Worm (Caenorhabditis elegans) whole organism, midembryonic: ENCODE data around the gene cgh-1.

ENCODE experiments used
- T22C8.4 ChIP-seq: fragments of 200-800 bp; sonication (Bioruptor generic); IDR thresholded peaks from 2 replicates; pipeline ENCODE4 v1.3.6; 2022; ENCODE audit warnings: missing genetic modification characterization, missing compliant biosample characterization
- cog-1 ChIP-seq: sonication (generic microtip); optimal IDR thresholded peaks from 2 replicates; lab custom pipeline; 2016; ENCODE audit warnings: missing genetic modification characterization, missing compliant biosample characterization
- flt-1 ChIP-seq: fragments of 200-800 bp; sonication (Bioruptor generic); IDR thresholded peaks from 2 replicates; pipeline ENCODE4 v1.3.6; 2022; ENCODE audit warnings: missing genetic modification characterization, missing compliant biosample characterization
- klf-2 ChIP-seq: fragments of 200-800 bp; sonication (Bioruptor generic); conservative IDR thresholded peaks from 2 replicates; pipeline ENCODE4 v1.3.6; 2022; ENCODE audit warnings: missing genetic modification reagents, missing genetic modification characterization, missing compliant biosample characterization
- med-1 ChIP-seq: sonication (generic microtip); optimal IDR thresholded peaks from 2 replicates; lab custom pipeline; 2017; ENCODE audit warnings: missing genetic modification characterization, mild to moderate bottlenecking, missing compliant biosample characterization, antibody characterized with exemption, missing genetic modification reagents; ENCODE audit not compliant: insufficient read depth
- ref-1 ChIP-seq: fragments of 200-800 bp; sonication (Bioruptor generic); conservative IDR thresholded peaks from 2 replicates; pipeline ENCODE4 v1.3.6; 2022; ENCODE audit warnings: missing genetic modification reagents, missing genetic modification characterization, missing compliant biosample characterization
- tab-1 ChIP-seq: fragments of 200-800 bp; sonication (Bioruptor generic); IDR thresholded peaks from 2 replicates; pipeline ENCODE4 v1.3.6; 2022; ENCODE audit warnings: missing genetic modification characterization, missing compliant biosample characterization
- ztf-23 ChIP-seq: fragments of 200-800 bp; sonication (Bioruptor generic); IDR thresholded peaks from 2 replicates; pipeline ENCODE4 v1.3.6; 2022; ENCODE audit warnings: missing genetic modification reagents, missing genetic modification characterization, missing compliant biosample characterization
- ztf-29 ChIP-seq: fragments of 200-800 bp; sonication (Bioruptor generic); IDR thresholded peaks from 2 replicates; pipeline ENCODE4 v1.3.6; 2022; ENCODE audit warnings: missing genetic modification reagents, missing genetic modification characterization, missing compliant biosample characterization

Gene cgh-1

ce11 chrIII:7497782-7498266, at the start of gene cgh-1:
TSS of gene cgh-1 (minus strand) at chrIII:7497832.
- TF ChIP-seq cog-1 (tag; lab: Kevin White, UChicago): no peak
- TF ChIP-seq tab-1: no peak
- TF ChIP-seq ztf-29 (GFP tag; lab: Robert Waterston, UW): no peak
- no peak for TF ChIP-seq ztf-23
- no peak for TF ChIP-seq ref-1
- no peak for TF ChIP-seq klf-2 (GFP tag; lab: Robert Waterston, UW)
- TF ChIP-seq flt-1 (GFP tag; lab: Robert Waterston, UW): no peak
- TF ChIP-seq med-1 (GFP tag; lab: Kevin White, UChicago): no peak
- TF ChIP-seq T22C8.4 (GFP tag; lab: Robert Waterston, UW): no peak

ce11 chrIII:7545189-7545588, 47.6 kb upstream of the cgh-1 start:
- TF ChIP-seq cog-1 (tag; lab: Kevin White, UChicago): no peak
- no peak for TF ChIP-seq tab-1
- TF ChIP-seq T22C8.4 (GFP tag; lab: Robert Waterston, UW): no peak
- no peak for TF ChIP-seq ref-1
- no peak for TF ChIP-seq med-1 (GFP tag; lab: Kevin White, UChicago)
- TF ChIP-seq ztf-23: no peak
- TF ChIP-seq flt-1 (GFP tag; lab: Robert Waterston, UW): no peak
- no peak for TF ChIP-seq klf-2 (GFP tag; lab: Robert Waterston, UW)
- TF ChIP-seq ztf-29 (GFP tag; lab: Robert Waterston, UW): no peak

ce11 chrIII:7544211-7544610, 46.6 kb upstream of the cgh-1 start:
- no peak for TF ChIP-seq ref-1
- TF ChIP-seq med-1 (GFP tag; lab: Kevin White, UChicago): no peak
- TF ChIP-seq ztf-23: no peak
- no peak for TF ChIP-seq klf-2 (GFP tag; lab: Robert Waterston, UW)
- TF ChIP-seq flt-1 (GFP tag; lab: Robert Waterston, UW): no peak
- TF ChIP-seq tab-1: no peak
- no peak for TF ChIP-seq cog-1 (tag; lab: Kevin White, UChicago)
- no peak for TF ChIP-seq T22C8.4 (GFP tag; lab: Robert Waterston, UW)
- TF ChIP-seq ztf-29 (GFP tag; lab: Robert Waterston, UW): no peak

ce11 chrIII:7542037-7542436, 44.4 kb upstream of the cgh-1 start:
- TF ChIP-seq cog-1 (tag; lab: Kevin White, UChicago) (no peak), flt-1 (GFP tag; lab: Robert Waterston, UW) (no peak), ref-1 (no peak), ztf-23 (no peak), klf-2 (GFP tag; lab: Robert Waterston, UW) (no peak), tab-1 (no peak), med-1 (GFP tag; lab: Kevin White, UChicago) (no peak), ztf-29 (GFP tag; lab: Robert Waterston, UW) (no peak), T22C8.4 (GFP tag; lab: Robert Waterston, UW) (no peak)

- TF ChIP-seq ref-1 (no peak), flt-1 (GFP tag; lab: Robert Waterston, UW) (no peak), T22C8.4 (GFP tag; lab: Robert Waterston, UW) (no peak), cog-1 (tag; lab: Kevin White, UChicago) (no peak), med-1 (GFP tag; lab: Kevin White, UChicago) (no peak), klf-2 (GFP tag; lab: Robert Waterston, UW) (no peak), ztf-23 (no peak)
These were observed 38.9 kb upstream of the cgh-1 start, which contains the start of gene lin-39 for ce11 chrIII:7536559-7536958. TSS of gene lin-39 (minus strand) at chrIII:7536632.

- TF ChIP-seq T22C8.4 (GFP tag; lab: Robert Waterston, UW) (no peak), cog-1 (tag; lab: Kevin White, UChicago) (no peak)
These were observed 37.7 kb upstream of the cgh-1 start for ce11 chrIII:7535347-7535746.

ce11 chrIII:7534648-7535047, 37.0 kb upstream of the cgh-1 start:
- TF ChIP-seq T22C8.4 (GFP tag; lab: Robert Waterston, UW) (no peak), ztf-23 (no peak), tab-1 (no peak), med-1 (GFP tag; lab: Kevin White, UChicago) (no peak), ref-1 (no peak), ztf-29 (GFP tag; lab: Robert Waterston, UW) (no peak), cog-1 (tag; lab: Kevin White, UChicago) (no peak)

- TF ChIP-seq ztf-23: no peak
- no peak for TF ChIP-seq klf-2 (GFP tag; lab: Robert Waterston, UW)
- TF ChIP-seq ztf-29 (GFP tag; lab: Robert Waterston, UW): no peak
- TF ChIP-seq T22C8.4 (GFP tag; lab: Robert Waterston, UW): no peak
- no peak for TF ChIP-seq tab-1
- no peak for TF ChIP-seq cog-1 (tag; lab: Kevin White, UChicago)
- no peak for TF ChIP-seq ref-1
- no peak for TF ChIP-seq flt-1 (GFP tag; lab: Robert Waterston, UW)
- no peak for TF ChIP-seq med-1 (GFP tag; lab: Kevin White, UChicago)
These were observed 35.4 kb upstream of the cgh-1 start for ce11 chrIII:7533012-7533411.

- TF ChIP-seq ztf-29 (GFP tag; lab: Robert Waterston, UW) (no peak), klf-2 (GFP tag; lab: Robert Waterston, UW) (no peak), ztf-23 (no peak), T22C8.4 (GFP tag; lab: Robert Waterston, UW) (no peak), tab-1 (no peak), cog-1 (tag; lab: Kevin White, UChicago) (no peak), flt-1 (GFP tag; lab: Robert Waterston, UW) (no peak), ref-1 (no peak), med-1 (GFP tag; lab: Kevin White, UChicago) (no peak)
These were observed 33.8 kb upstream of the cgh-1 start for ce11 chrIII:7531385-7531784.

- no peak for TF ChIP-seq cog-1 (tag; lab: Kevin White, UChicago)
- no peak for TF ChIP-seq ztf-23
- no peak for TF ChIP-seq klf-2 (GFP tag; lab: Robert Waterston, UW)
- TF ChIP-seq ref-1: no peak
- no peak for TF ChIP-seq flt-1 (GFP tag; lab: Robert Waterston, UW)
- TF ChIP-seq T22C8.4 (GFP tag; lab: Robert Waterston, UW): no peak
- TF ChIP-seq tab-1: no peak
- TF ChIP-seq med-1 (GFP tag; lab: Kevin White, UChicago): no peak
- TF ChIP-seq ztf-29 (GFP tag; lab: Robert Waterston, UW): no peak
These were observed 33.2 kb upstream of the cgh-1 start for ce11 chrIII:7530830-7531229.
